Fruit fly (Drosophila melanogaster) whole organism, embryonic: Measurements from ENCODE around the gene Arfip.

Source experiments
- CG14667 ChIP-seq: fragments of 200-800 bp; sonication (Bioruptor generic); IDR thresholded peaks from 2 replicates; pipeline ENCODE4 v1.3.6; 2022; ENCODE audit warnings: missing biosample characterization, missing genetic modification characterization
- HLH4C ChIP-seq: fragments of 200-800 bp; sonication (Bioruptor generic); IDR thresholded peaks from 3 replicates; pipeline ENCODE4 v1.3.6; 2022; ENCODE audit warnings: missing biosample characterization, missing genetic modification characterization; ENCODE audit not compliant: partially characterized antibody
- Lpt ChIP-seq: fragments of >200 bp; optimal IDR thresholded peaks from 2 replicates; lab custom pipeline; 2018; ENCODE audit warnings: missing biosample characterization, missing genetic modification characterization
- jigr1 ChIP-seq: fragments of 200-800 bp; sonication (Bioruptor generic); IDR thresholded peaks from 3 replicates; pipeline ENCODE4 v1.3.6; 2022; ENCODE audit warnings: missing biosample characterization, missing genetic modification characterization
- ken ChIP-seq: fragments of 200-800 bp; sonication (Bioruptor generic); IDR thresholded peaks from 3 replicates; pipeline ENCODE4 v1.3.6; 2022; ENCODE audit warnings: missing biosample characterization, missing genetic modification characterization
- klu ChIP-seq: fragments of 200-800 bp; sonication (Bioruptor generic); IDR thresholded peaks from 2 replicates; pipeline ENCODE4 v1.3.6; 2022; ENCODE audit warnings: missing biosample characterization, missing genetic modification characterization
- tgo ChIP-seq: fragments of 200-800 bp; sonication (Bioruptor generic); IDR thresholded peaks from 3 replicates; pipeline ENCODE4 v1.3.6; 2022; ENCODE audit warnings: missing biosample characterization, missing genetic modification characterization

dm6 chr3R:11211291-11212061 lies 23.3 kb downstream of the Arfip start:
- TF ChIP-seq CG14667 (GFP tag; lab: Robert Waterston, UW) = peak; percentile 70
- peak; percentile 60 for TF ChIP-seq klu (GFP tag; lab: Robert Waterston, UW)
- no peak for TF ChIP-seq Lpt
- peak; percentile 79 for TF ChIP-seq tgo
- TF ChIP-seq jigr1 (GFP tag; lab: Robert Waterston, UW) = no peak
- TF ChIP-seq HLH4C (GFP tag; lab: Robert Waterston, UW) = 0 out of 3 replicates have a peak, but pooled peaks have one; percentile 24
- TF ChIP-seq ken (GFP tag; lab: Robert Waterston, UW) = peak; percentile 78
